Worm (Caenorhabditis elegans) whole organism, L2 larva: ENCODE results near the gene D2062.13.

Experiments
- F13H6.1 ChIP-seq: sonication (generic microtip); optimal IDR thresholded peaks from 2 replicates; lab custom pipeline; 2016; ENCODE audit warnings: missing genetic modification characterization, missing compliant biosample characterization
- ZK546.5 ChIP-seq: sonication (generic microtip); optimal IDR thresholded peaks from 2 replicates; lab custom pipeline; 2017; ENCODE audit warnings: missing biosample characterization, missing genetic modification characterization
- ama-1 ChIP-seq: fragments of 150-350 bp; optimal IDR thresholded peaks from 2 replicates; lab custom pipeline; 2018; ENCODE audit warnings: inconsistent platforms
- ceh-82 ChIP-seq: fragments of 150-350 bp; optimal IDR thresholded peaks from 2 replicates; lab custom pipeline; 2014; ENCODE audit warnings: missing biosample characterization, missing genetic modification characterization
- crh-2 ChIP-seq: sonication (generic microtip); optimal IDR thresholded peaks from 2 replicates; lab custom pipeline; 2017; ENCODE audit warnings: missing biosample characterization, missing genetic modification characterization
- dmd-4 ChIP-seq: sonication (generic microtip); optimal IDR thresholded peaks from 2 replicates; lab custom pipeline; 2017; ENCODE audit warnings: missing biosample characterization, missing genetic modification characterization
- elt-3 ChIP-seq: sonication (generic microtip); optimal IDR thresholded peaks from 2 replicates; lab custom pipeline; 2017; ENCODE audit warnings: missing biosample characterization, missing genetic modification characterization
- fos-1 ChIP-seq: fragments of 150-350 bp; optimal IDR thresholded peaks from 2 replicates; lab custom pipeline; 2014; ENCODE audit warnings: missing biosample characterization, missing genetic modification characterization
- gmeb-1 ChIP-seq: fragments of 150-350 bp; optimal IDR thresholded peaks from 2 replicates; lab custom pipeline; 2014; ENCODE audit warnings: missing biosample characterization, missing genetic modification characterization
- lin-11 ChIP-seq: fragments of 150-350 bp; sonication (generic microtip); optimal IDR thresholded peaks from 2 replicates; lab custom pipeline; 2014; ENCODE audit warnings: missing biosample characterization, missing genetic modification characterization, inconsistent platforms, mixed read lengths
- lin-13 ChIP-seq: fragments of 150-350 bp; optimal IDR thresholded peaks from 2 replicates; lab custom pipeline; 2014; ENCODE audit warnings: missing biosample characterization, missing genetic modification reagents, missing genetic modification characterization
- lin-39 ChIP-seq: fragments of 150-350 bp; optimal IDR thresholded peaks from 2 replicates; lab custom pipeline; 2014; ENCODE audit warnings: missing biosample characterization, missing genetic modification reagents, missing genetic modification characterization
- lsy-2 ChIP-seq, 2 experiments: fragments of 150-350 bp in 1 of 2; sonication (generic microtip) in 1 of 2; optimal IDR thresholded peaks; 2 replicates each; lab custom pipeline; 2014 to 2017; ENCODE audit warnings: missing biosample characterization in 2 of 2, missing genetic modification characterization in 2 of 2
- mab-5 ChIP-seq: fragments of 150-350 bp; optimal IDR thresholded peaks from 2 replicates; lab custom pipeline; 2014; ENCODE audit warnings: missing biosample characterization, missing genetic modification characterization
- mdl-1 ChIP-seq, 2 experiments: fragments of 150-350 bp in 1 of 2; sonication (generic microtip) in 1 of 2; optimal IDR thresholded peaks; 2 replicates each; lab custom pipeline; 2017; ENCODE audit warnings: missing biosample characterization in 2 of 2, missing genetic modification characterization in 2 of 2
- nhr-12 ChIP-seq: fragments of 150-350 bp; optimal IDR thresholded peaks from 2 replicates; lab custom pipeline; 2014; ENCODE audit warnings: missing biosample characterization, missing genetic modification characterization
- nhr-129 ChIP-seq: fragments of 150-350 bp; optimal IDR thresholded peaks from 2 replicates; lab custom pipeline; 2014; ENCODE audit warnings: missing biosample characterization, missing genetic modification characterization
- nhr-21 ChIP-seq: fragments of 150-350 bp; optimal IDR thresholded peaks from 2 replicates; lab custom pipeline; 2014; ENCODE audit warnings: missing biosample characterization, missing genetic modification characterization
- nhr-23 ChIP-seq: fragments of 150-350 bp; optimal IDR thresholded peaks from 2 replicates; lab custom pipeline; 2014; ENCODE audit warnings: missing biosample characterization, missing genetic modification reagents, missing genetic modification characterization
- nhr-6 ChIP-seq: fragments of 150-350 bp; optimal IDR thresholded peaks from 2 replicates; lab custom pipeline; 2014; ENCODE audit warnings: missing biosample characterization, missing genetic modification characterization
- nhr-77 ChIP-seq: fragments of 150-350 bp; optimal IDR thresholded peaks from 2 replicates; lab custom pipeline; 2014; ENCODE audit warnings: missing biosample characterization, missing genetic modification characterization
- peb-1 ChIP-seq: fragments of 150-350 bp; optimal IDR thresholded peaks from 2 replicates; lab custom pipeline; 2014; ENCODE audit warnings: missing biosample characterization, missing genetic modification characterization
- skn-1 ChIP-seq: sonication (generic microtip); optimal IDR thresholded peaks from 2 replicates; lab custom pipeline; 2017; ENCODE audit warnings: missing biosample characterization, missing genetic modification characterization
- sma-3 ChIP-seq: sonication (generic microtip); optimal IDR thresholded peaks from 2 replicates; lab custom pipeline; 2016; ENCODE audit warnings: missing genetic modification reagents, missing genetic modification characterization, missing compliant biosample characterization
- sma-9 ChIP-seq, 2 experiments: fragments of 150-350 bp in 1 of 2; sonication (generic microtip) in 1 of 2; optimal IDR thresholded peaks; 2 replicates each; lab custom pipeline; 2014 to 2016; ENCODE audit warnings: missing genetic modification characterization in 2 of 2, mild to moderate bottlenecking in 1 of 2, missing biosample characterization in 1 of 2, missing compliant biosample characterization in 1 of 2, missing genetic modification reagents in 1 of 2, moderate library complexity in 1 of 2
- unc-39 ChIP-seq: fragments of 150-350 bp; optimal IDR thresholded peaks from 2 replicates; lab custom pipeline; 2014; ENCODE audit warnings: missing biosample characterization, missing genetic modification characterization
- unc-62 ChIP-seq: fragments of 150-350 bp; optimal IDR thresholded peaks from 2 replicates; lab custom pipeline; 2014; ENCODE audit warnings: missing biosample characterization, missing genetic modification reagents, missing genetic modification characterization
- ztf-1 ChIP-seq: fragments of 200-800 bp; sonication (Bioruptor generic); conservative IDR thresholded peaks from 2 replicates; pipeline ENCODE4 v1.3.6; 2022; ENCODE audit warnings: missing genetic modification characterization, missing compliant biosample characterization
- ztf-11 ChIP-seq: sonication (generic microtip); optimal IDR thresholded peaks from 2 replicates; lab custom pipeline; 2017; ENCODE audit warnings: missing biosample characterization, missing genetic modification characterization
- ztf-4 ChIP-seq: fragments of 150-350 bp; optimal IDR thresholded peaks from 2 replicates; lab custom pipeline; 2014; ENCODE audit warnings: missing biosample characterization, missing genetic modification characterization

D2062.13 gene

DNA sequence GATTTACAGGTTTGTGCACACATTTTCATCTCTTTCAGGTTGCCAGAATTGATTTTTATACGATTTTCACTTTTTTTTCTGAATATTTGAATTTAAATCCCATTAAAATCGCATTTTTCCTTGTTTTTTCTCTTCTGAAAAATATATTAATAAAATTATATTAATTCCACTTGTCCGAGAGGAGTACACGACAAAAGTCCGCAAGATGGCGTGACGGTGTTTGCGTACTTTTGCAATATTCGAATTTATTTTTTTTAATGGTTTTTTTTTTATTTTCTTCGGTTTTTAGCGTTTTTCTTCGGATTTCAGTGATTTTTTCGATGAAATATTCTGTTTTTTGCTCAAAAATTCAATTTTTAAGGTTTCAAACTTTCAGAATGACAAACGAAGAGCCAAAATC is 47.5 kb upstream of the D2062.13 start, which contains the start of gene usp-39 (continued):
- no peak for TF ChIP-seq sma-3 (GFP tag; lab: Kevin White, UChicago)
- TF ChIP-seq, all 48 proteins: peak for 25

DNA sequence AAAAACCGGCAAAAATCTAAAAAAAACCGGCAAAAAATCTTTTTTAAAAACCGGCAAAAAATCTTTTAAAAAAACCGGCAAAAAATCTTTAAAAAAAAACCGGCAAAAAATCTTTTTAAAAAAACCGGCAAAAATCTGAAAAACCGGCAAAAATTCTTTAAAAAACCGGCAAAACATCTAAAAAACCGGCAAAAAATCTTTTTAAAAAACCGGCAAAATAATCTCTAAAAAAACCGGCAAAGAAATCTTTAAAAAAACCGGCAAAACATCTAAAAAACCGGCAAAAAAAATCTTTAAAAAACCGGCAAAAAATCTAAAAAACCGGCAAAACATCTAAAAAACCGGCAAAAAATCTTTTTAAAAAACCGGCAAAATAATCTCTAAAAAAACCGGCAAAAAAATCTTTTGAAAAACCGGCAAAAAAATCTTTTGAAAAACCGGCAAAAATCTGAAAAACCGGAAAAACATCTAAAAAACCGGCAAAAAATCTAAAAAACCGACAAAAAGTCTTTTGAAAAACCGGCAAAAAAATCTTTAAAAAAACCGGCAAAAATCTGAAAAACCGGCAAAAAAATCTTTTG is 41.9 kb upstream of the D2062.13 start:
- TF ChIP-seq mdl-1 (tag; optimal IDR thresholded peaks at IDR 0.05; lab: Kevin White, UChicago) = peak; percentile 1 to 25

DNA sequence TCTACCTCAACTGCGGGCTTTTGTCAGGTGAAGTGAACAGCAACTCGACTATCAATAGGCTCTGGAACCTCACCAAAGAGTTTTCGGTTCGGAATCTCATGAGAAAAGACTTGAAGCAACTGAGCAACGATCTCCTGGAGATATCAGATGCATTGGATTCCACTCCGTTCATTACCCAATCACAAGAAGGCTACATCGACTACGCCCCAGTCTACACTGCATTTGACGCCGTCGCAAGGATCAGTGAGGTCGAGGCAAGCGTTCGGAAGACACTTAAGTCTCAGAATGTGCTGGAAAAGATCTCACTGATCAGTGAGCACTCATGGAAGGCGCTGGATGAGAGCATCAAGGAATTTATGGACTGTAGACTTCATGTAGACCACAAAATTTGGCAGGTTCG is 34.2 kb upstream of the D2062.13 start:
- TF ChIP-seq lsy-2 (tag; optimal IDR thresholded peaks at IDR 0.05; lab: Kevin White, UChicago) (no peak), ama-1 (lab: Kevin White, UChicago) (no peak), ztf-11 (tag; lab: Kevin White, UChicago) (no peak), lin-11 (tag; lab: Kevin White, UChicago) (no peak), skn-1 (tag; lab: Kevin White, UChicago) (no peak), sma-3 (GFP tag; lab: Kevin White, UChicago) (no peak), F13H6.1 (tag; lab: Kevin White, UChicago) (no peak), ZK546.5 (tag; lab: Kevin White, UChicago) (no peak)

DNA sequence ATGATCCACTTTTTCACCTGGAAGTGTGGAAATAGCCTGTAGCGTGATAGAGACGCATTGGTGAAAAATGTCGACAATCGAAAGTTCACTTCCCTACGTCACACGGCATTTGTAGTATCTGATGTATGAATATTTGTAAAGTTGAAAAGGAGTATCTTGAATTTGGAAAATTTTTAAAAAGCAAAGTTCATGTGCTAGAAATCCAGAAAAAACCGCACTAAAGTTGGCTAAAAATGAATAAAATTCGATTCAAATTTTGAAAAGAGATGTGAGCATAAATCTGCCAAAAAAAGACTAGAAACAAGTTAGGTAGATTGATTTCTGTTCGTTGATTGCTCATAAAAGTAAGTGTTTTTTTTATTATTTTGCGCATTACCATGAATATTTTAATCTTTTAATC is 29.3 kb upstream of the D2062.13 start, which contains the start of gene sri-74:
TSS of gene sri-74 (minus strand) at position 101 of the 400 bp plus-strand sequence.
- TF ChIP-seq nhr-129 (tag; lab: Kevin White, UChicago) (no peak), fos-1 (tag; lab: Kevin White, UChicago) (no peak), elt-3 (tag; lab: Kevin White, UChicago) (no peak), dmd-4 (tag; lab: Kevin White, UChicago) (no peak), nhr-6 (tag; lab: Kevin White, UChicago) (no peak), lin-11 (tag; lab: Kevin White, UChicago) (no peak), nhr-12 (tag; lab: Kevin White, UChicago) (no peak), gmeb-1 (tag; lab: Kevin White, UChicago) (no peak), lin-39 (tag; lab: Kevin White, UChicago) (no peak), unc-39 (tag; lab: Kevin White, UChicago) (no peak), nhr-77 (no peak), sma-9 (GFP tag; optimal IDR thresholded peaks at IDR 0.05; lab: Kevin White, UChicago) (no peak), sma-9 (tag; optimal IDR thresholded peaks at IDR 0.05; lab: Kevin White, UChicago) (no peak), crh-2 (no peak), mab-5 (tag; lab: Kevin White, UChicago) (no peak)

- TF ChIP-seq peb-1 (tag; lab: Kevin White, UChicago) = no peak
- no peak for TF ChIP-seq ceh-82 (tag; lab: Kevin White, UChicago)
- no peak for TF ChIP-seq fos-1 (tag; lab: Kevin White, UChicago)
- TF ChIP-seq skn-1 (tag; lab: Kevin White, UChicago) = no peak
- no peak for TF ChIP-seq nhr-129 (tag; lab: Kevin White, UChicago)
- no peak for TF ChIP-seq ZK546.5 (tag; lab: Kevin White, UChicago)
- no peak for TF ChIP-seq gmeb-1 (tag; lab: Kevin White, UChicago)
- no peak for TF ChIP-seq unc-62
- no peak for TF ChIP-seq nhr-23
- TF ChIP-seq ztf-4 (tag; lab: Kevin White, UChicago) = no peak
- no peak for TF ChIP-seq nhr-21 (tag; lab: Kevin White, UChicago)
- TF ChIP-seq ztf-11 (tag; lab: Kevin White, UChicago) = no peak
- TF ChIP-seq ztf-1 (GFP tag; lab: Robert Waterston, UW) = no peak
- TF ChIP-seq lin-13 (GFP tag; lab: Kevin White, UChicago) = no peak
These were observed 26.9 kb upstream of the D2062.13 start, which contains the start of gene sri-36 for ce11 chrII:2585493-2585892. sri-36 (minus strand) TSS chrII:2585593.

- peak; percentile 47 for TF ChIP-seq crh-2
- TF ChIP-seq mdl-1 (tag; optimal IDR thresholded peaks at IDR 0.05; lab: Kevin White, UChicago) = no peak
- TF ChIP-seq sma-9 (GFP tag; optimal IDR thresholded peaks at IDR 0.05; lab: Kevin White, UChicago) = peak; percentile 42
- no peak for TF ChIP-seq sma-9 (tag; optimal IDR thresholded peaks at IDR 0.05; lab: Kevin White, UChicago)
- TF ChIP-seq fos-1 (tag; lab: Kevin White, UChicago) = peak; percentile 89
- TF ChIP-seq gmeb-1 (tag; lab: Kevin White, UChicago) = peak; percentile 3
These were observed 25.4 kb upstream of the D2062.13 start, which contains the start of the genes F33H12.7 and sri-39 for ce11 chrII:2586861-2587554. F33H12.7 (minus strand) TSS chrII:2586911. sri-39 (plus strand) TSS chrII:2587504.
